Fruit fly (Drosophila melanogaster): ENCODE measurements around the gene Rubicon.

dm6 chrX:8690003-8690402 lies 13.1 kb downstream of the Rubicon start, which contains the start of the genes Ppt1 and Ogg1:
- TF ChIP-seq fru (GFP tag; optimal IDR thresholded peaks at IDR 0.05) (peak; percentile 53), psq (GFP tag; optimal IDR thresholded peaks at IDR 0.05) (peak; percentile 50), rgr (GFP tag; optimal IDR thresholded peaks at IDR 0.05) (peak; percentile 75), CG9705 (GFP tag; optimal IDR thresholded peaks at IDR 0.05) (peak; percentile 41)
